Worm (Caenorhabditis elegans) whole organism, midembryonic: ENCODE results near the gene C33F10.11.

Experiments used
- T22C8.4 ChIP-seq: fragments of 200-800 bp; sonication (Bioruptor generic); IDR thresholded peaks from 2 replicates; pipeline ENCODE4 v1.3.6; 2022; ENCODE audit warnings: missing genetic modification characterization, missing compliant biosample characterization
- flt-1 ChIP-seq: fragments of 200-800 bp; sonication (Bioruptor generic); IDR thresholded peaks from 2 replicates; pipeline ENCODE4 v1.3.6; 2022; ENCODE audit warnings: missing genetic modification characterization, missing compliant biosample characterization
- klf-2 ChIP-seq: fragments of 200-800 bp; sonication (Bioruptor generic); conservative IDR thresholded peaks from 2 replicates; pipeline ENCODE4 v1.3.6; 2022; ENCODE audit warnings: missing genetic modification reagents, missing genetic modification characterization, missing compliant biosample characterization
- ref-1 ChIP-seq: fragments of 200-800 bp; sonication (Bioruptor generic); conservative IDR thresholded peaks from 2 replicates; pipeline ENCODE4 v1.3.6; 2022; ENCODE audit warnings: missing genetic modification reagents, missing genetic modification characterization, missing compliant biosample characterization
- tab-1 ChIP-seq: fragments of 200-800 bp; sonication (Bioruptor generic); IDR thresholded peaks from 2 replicates; pipeline ENCODE4 v1.3.6; 2022; ENCODE audit warnings: missing genetic modification characterization, missing compliant biosample characterization
- ztf-23 ChIP-seq: fragments of 200-800 bp; sonication (Bioruptor generic); IDR thresholded peaks from 2 replicates; pipeline ENCODE4 v1.3.6; 2022; ENCODE audit warnings: missing genetic modification reagents, missing genetic modification characterization, missing compliant biosample characterization
- ztf-29 ChIP-seq: fragments of 200-800 bp; sonication (Bioruptor generic); IDR thresholded peaks from 2 replicates; pipeline ENCODE4 v1.3.6; 2022; ENCODE audit warnings: missing genetic modification reagents, missing genetic modification characterization, missing compliant biosample characterization

DNA sequence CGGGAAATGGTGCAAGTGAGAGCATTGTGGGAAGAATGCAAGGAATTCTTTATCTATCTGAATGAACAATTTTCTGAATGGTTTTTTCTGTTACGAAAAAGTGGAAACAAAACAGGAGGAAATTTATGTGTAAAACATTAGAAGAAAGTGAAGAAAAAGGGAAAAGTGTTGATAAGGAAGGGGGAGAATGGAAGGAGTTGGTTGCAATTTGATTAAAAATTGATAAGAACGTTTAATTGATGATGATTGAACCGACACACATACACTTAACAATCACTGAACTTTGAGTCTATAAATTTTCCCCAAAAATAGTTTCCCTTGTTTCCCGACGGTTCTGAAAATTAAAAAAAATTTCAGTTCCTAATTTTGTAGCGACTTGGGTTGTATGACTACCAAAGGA lies 31.7 kb downstream of the C33F10.11 start:
- TF ChIP-seq T22C8.4 (GFP tag; lab: Robert Waterston, UW) (no peak), tab-1 (no peak), klf-2 (GFP tag; lab: Robert Waterston, UW) (no peak), flt-1 (GFP tag; lab: Robert Waterston, UW) (no peak), ref-1 (GFP tag; lab: Robert Waterston, UW) (no peak), ztf-29 (no peak), ztf-23 (GFP tag; lab: Robert Waterston, UW) (no peak)
